Worm (Caenorhabditis elegans) whole organism, late embryonic: ENCODE measurements around the gene Y14H12B.1.

Experiments used
- ama-1 ChIP-seq: fragments of 150-350 bp; optimal IDR thresholded peaks from 2 replicates; lab custom pipeline; 2014
- ceh-22 ChIP-seq: sonication (generic microtip); optimal IDR thresholded peaks from 2 replicates; lab custom pipeline; 2017; ENCODE audit warnings: missing biosample characterization, missing genetic modification characterization
- ceh-48 ChIP-seq: sonication (generic microtip); optimal IDR thresholded peaks from 2 replicates; lab custom pipeline; 2016; ENCODE audit warnings: missing genetic modification characterization, inconsistent platforms, missing compliant biosample characterization
- fkh-6 ChIP-seq: sonication (generic microtip); optimal IDR thresholded peaks from 2 replicates; lab custom pipeline; 2016; ENCODE audit warnings: missing genetic modification characterization, missing compliant biosample characterization
- hlh-8 ChIP-seq: sonication (generic microtip); optimal IDR thresholded peaks from 2 replicates; lab custom pipeline; 2016; ENCODE audit warnings: missing genotype, missing genetic modification characterization, missing compliant biosample characterization
- syd-9 ChIP-seq: sonication (generic microtip); optimal IDR thresholded peaks from 2 replicates; lab custom pipeline; 2016; ENCODE audit warnings: mild to moderate bottlenecking, missing genetic modification characterization, moderate library complexity, missing compliant biosample characterization
- unc-55 ChIP-seq: sonication (generic microtip); optimal IDR thresholded peaks from 2 replicates; lab custom pipeline; 2017; ENCODE audit warnings: missing biosample characterization, missing genetic modification reagents, missing genetic modification characterization

DNA sequence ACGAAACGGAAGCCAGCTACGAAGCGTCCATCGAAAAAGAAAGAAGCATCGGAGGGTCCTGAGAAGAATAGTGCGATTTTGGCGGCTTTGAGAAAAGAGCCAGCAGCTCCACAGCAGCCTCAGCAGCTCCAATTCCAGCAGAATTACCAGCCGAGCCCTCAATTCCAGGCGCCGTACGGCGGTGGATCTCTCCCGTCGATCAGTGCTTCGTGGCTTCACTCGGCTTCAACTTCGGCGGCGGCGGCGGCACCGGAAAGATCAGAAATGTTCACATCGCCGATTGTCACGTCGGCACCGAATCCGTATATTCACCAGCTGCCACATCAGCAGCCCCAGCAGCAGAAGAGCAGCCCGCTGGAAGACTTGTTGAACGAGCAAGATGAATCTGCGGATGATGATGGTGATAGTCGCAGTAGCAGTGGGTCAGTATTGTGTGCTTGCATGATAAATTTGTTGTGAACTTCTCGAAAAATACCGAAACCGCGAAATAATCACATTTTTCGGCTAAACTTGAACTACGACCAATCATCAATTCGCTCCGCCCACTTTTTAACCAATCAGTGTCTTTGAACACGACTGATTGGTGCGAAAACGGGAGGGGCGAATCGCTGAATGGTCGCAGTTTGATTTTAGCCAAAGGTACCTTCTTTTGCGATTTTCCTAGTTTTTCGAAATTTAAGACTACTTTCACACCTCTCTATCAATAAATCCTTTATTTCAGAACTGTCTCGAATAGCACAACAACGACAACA is 31.6 kb downstream of the Y14H12B.1 start:
- TF ChIP-seq ceh-22 (tag; lab: Kevin White, UChicago) (no peak), ama-1 (lab: Kevin White, UChicago) (no peak), syd-9 (tag; lab: Kevin White, UChicago) (no peak), ceh-48 (tag; lab: Kevin White, UChicago) (no peak), unc-55 (GFP tag; lab: Kevin White, UChicago) (no peak), fkh-6 (tag; lab: Kevin White, UChicago) (no peak), hlh-8 (tag; lab: Kevin White, UChicago) (no peak)
